Worm (Caenorhabditis elegans) whole organism, early embryonic: ENCODE measurements around the gene atf-7.

Experiments
- ama-1 ChIP-seq: fragments of 150-350 bp; optimal IDR thresholded peaks from 2 replicates; lab custom pipeline; 2014
- hmg-4 ChIP-seq: fragments of 200-800 bp; sonication (Bioruptor generic); optimal IDR thresholded peaks from 2 replicates; lab custom pipeline; 2018; ENCODE audit warnings: mild to moderate bottlenecking, missing genetic modification characterization, missing compliant biosample characterization

DNA sequence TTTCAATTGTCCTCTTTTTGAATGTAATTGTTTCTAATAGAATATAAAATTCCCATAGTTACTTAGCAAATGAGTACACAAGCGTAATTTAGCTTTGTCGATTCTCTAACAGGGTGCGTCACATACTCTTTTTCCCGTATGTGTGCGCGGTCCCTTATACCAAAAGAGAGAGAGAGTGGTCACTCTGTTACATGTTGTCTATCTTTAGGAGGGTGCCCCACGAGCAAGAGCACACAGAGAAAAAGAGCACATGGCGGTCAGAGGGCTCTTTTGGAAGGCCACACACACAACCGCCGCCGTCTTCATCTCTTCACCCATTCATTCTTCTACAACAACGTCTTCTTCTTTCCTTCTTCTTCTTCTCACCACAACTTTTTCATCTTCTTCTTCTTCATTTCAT lies 15.1 kb upstream of the atf-7 start:
- TF ChIP-seq hmg-4 (GFP tag; lab: Kevin White, UChicago) (peak; percentile 63), ama-1 (lab: Kevin White, UChicago) (no peak)
